Fruit fly (Drosophila melanogaster) whole organism, embryonic: ENCODE results near the gene CG14454.

ENCODE experiments used
- Ada2b ChIP-seq: fragments of 200-800 bp; sonication (Bioruptor generic); IDR thresholded peaks from 2 replicates; pipeline ENCODE4 v1.3.6; 2022; ENCODE audit warnings: missing biosample characterization, missing genetic modification characterization
- BtbVII ChIP-seq: fragments of 200-800 bp; sonication (Bioruptor generic); optimal IDR thresholded peaks from 3 replicates; lab custom pipeline; 2017; ENCODE audit warnings: missing biosample characterization, mild to moderate bottlenecking, missing genetic modification characterization
- CG10267 ChIP-seq: fragments of 200-800 bp; sonication (Bioruptor generic); optimal IDR thresholded peaks from 2 replicates; lab custom pipeline; 2018; ENCODE audit warnings: missing biosample characterization, mild to moderate bottlenecking, missing genetic modification characterization, moderate library complexity
- CG10543 ChIP-seq: fragments of 200-800 bp; sonication (Bioruptor generic); optimal IDR thresholded peaks from 3 replicates; lab custom pipeline; 2017; ENCODE audit warnings: missing biosample characterization, mild to moderate bottlenecking, missing genetic modification characterization, moderate library complexity
- CG11085 ChIP-seq: fragments of 200-800 bp; sonication (Bioruptor generic); IDR thresholded peaks from 2 replicates; pipeline ENCODE4 v1.3.6; 2022; ENCODE audit warnings: missing biosample characterization, missing genetic modification characterization
- CG11696 ChIP-seq: fragments of 200-800 bp; sonication (Bioruptor generic); IDR thresholded peaks from 2 replicates; pipeline ENCODE4 v1.3.6; 2022; ENCODE audit warnings: missing biosample characterization, missing genetic modification characterization
- CG1233 ChIP-seq: fragments of 200-800 bp; sonication (Bioruptor generic); optimal IDR thresholded peaks from 4 replicates; lab custom pipeline; 2018; ENCODE audit warnings: missing biosample characterization, mild to moderate bottlenecking, missing genetic modification characterization
- CG12659 ChIP-seq: fragments of 200-800 bp; sonication (Bioruptor generic); optimal IDR thresholded peaks from 3 replicates; lab custom pipeline; 2017; ENCODE audit warnings: mild to moderate bottlenecking, missing biosample characterization, missing genetic modification reagents, missing genetic modification characterization
- CG14710 ChIP-seq: fragments of 200-800 bp; sonication (Bioruptor generic); optimal IDR thresholded peaks from 3 replicates; lab custom pipeline; 2019; ENCODE audit warnings: missing biosample characterization, mild to moderate bottlenecking, missing genetic modification characterization, moderate library complexity
- CG16779 ChIP-seq: fragments of 200-800 bp; sonication (Bioruptor generic); IDR thresholded peaks from 2 replicates; pipeline ENCODE4 v1.3.6; 2022; ENCODE audit warnings: missing biosample characterization, missing genetic modification characterization
- CG17829 ChIP-seq: fragments of 200-800 bp; optimal IDR thresholded peaks from 2 replicates; lab custom pipeline; 2019; ENCODE audit warnings: missing biosample characterization, mild to moderate bottlenecking, missing genetic modification characterization, moderate library complexity
- CG18011 ChIP-seq: fragments of 200-800 bp; sonication (Bioruptor generic); optimal IDR thresholded peaks from 2 replicates; lab custom pipeline; 2017; ENCODE audit warnings: missing biosample characterization, missing genetic modification characterization, mild to moderate bottlenecking, moderate library complexity, missing genotype
- CG1832 ChIP-seq: fragments of 200-800 bp; sonication (Bioruptor generic); optimal IDR thresholded peaks from 2 replicates; lab custom pipeline; 2017; ENCODE audit warnings: missing biosample characterization, mild to moderate bottlenecking, missing genetic modification characterization, inconsistent platforms
- CG18599 ChIP-seq: fragments of 200-800 bp; sonication (Bioruptor generic); optimal IDR thresholded peaks from 3 replicates; lab custom pipeline; 2017; ENCODE audit warnings: missing biosample characterization, missing genetic modification characterization, mild to moderate bottlenecking, moderate library complexity, missing genetic modification reagents
- CG2120 ChIP-seq: fragments of 200-800 bp; sonication (Bioruptor generic); optimal IDR thresholded peaks from 3 replicates; lab custom pipeline; 2016; ENCODE audit warnings: missing biosample characterization, missing genetic modification characterization
- CG2712 ChIP-seq: fragments of 200-800 bp; optimal IDR thresholded peaks from 3 replicates; lab custom pipeline; 2019; ENCODE audit warnings: missing biosample characterization, mild to moderate bottlenecking, missing genetic modification characterization, moderate library complexity
- CG2889 ChIP-seq: fragments of 200-800 bp; sonication (Bioruptor generic); IDR thresholded peaks from 3 replicates; pipeline ENCODE4 v1.3.6; 2022; ENCODE audit warnings: missing biosample characterization, missing genetic modification characterization
- CG42726 ChIP-seq: fragments of 200-800 bp; sonication (Bioruptor generic); IDR thresholded peaks from 2 replicates; pipeline ENCODE4 v1.3.6; 2022; ENCODE audit warnings: missing biosample characterization, missing genetic modification characterization; ENCODE audit not compliant: partially characterized antibody
- CG4424 ChIP-seq: fragments of 200-800 bp; sonication (Bioruptor generic); optimal IDR thresholded peaks from 3 replicates; lab custom pipeline; 2016; ENCODE audit warnings: missing biosample characterization, missing genetic modification characterization
- CG7357 ChIP-seq: fragments of 200-800 bp; sonication (Bioruptor generic); IDR thresholded peaks from 3 replicates; pipeline ENCODE4 v1.3.6; 2022; ENCODE audit warnings: missing biosample characterization, missing genetic modification characterization
- CG8388 ChIP-seq: fragments of 200-800 bp; sonication (Bioruptor generic); optimal IDR thresholded peaks from 2 replicates; lab custom pipeline; 2019; ENCODE audit warnings: missing biosample characterization, mild to moderate bottlenecking, missing genetic modification characterization, moderate library complexity
- CG9876 ChIP-seq: fragments of 200-800 bp; sonication (Bioruptor generic); optimal IDR thresholded peaks from 2 replicates; lab custom pipeline; 2016; ENCODE audit warnings: missing biosample characterization, missing genetic modification characterization
- D19B ChIP-seq: fragments of 200-800 bp; sonication (Bioruptor generic); optimal IDR thresholded peaks from 2 replicates; lab custom pipeline; 2017; ENCODE audit warnings: missing biosample characterization, mild to moderate bottlenecking, missing genetic modification characterization
- Deaf1 ChIP-seq: fragments of 200-800 bp; optimal IDR thresholded peaks from 3 replicates; lab custom pipeline; 2019; ENCODE audit warnings: missing biosample characterization, mild to moderate bottlenecking, missing genetic modification characterization, moderate library complexity
- Dll ChIP-seq: fragments of 200-800 bp; sonication (Bioruptor generic); IDR thresholded peaks from 4 replicates; pipeline ENCODE4 v1.3.6; 2022; ENCODE audit warnings: missing biosample characterization, missing genetic modification characterization; ENCODE audit not compliant: partially characterized antibody
- E2f2 ChIP-seq: fragments of 200-800 bp; sonication (Bioruptor generic); IDR thresholded peaks from 2 replicates; pipeline ENCODE4 v1.3.6; 2022; ENCODE audit warnings: missing biosample characterization, missing genetic modification characterization
- Ets65A ChIP-seq: fragments of 200-800 bp; sonication (Bioruptor generic); peaks from one replicate; lab custom pipeline; 2016; ENCODE audit warnings: missing biosample characterization, missing genetic modification characterization
- Ets97D ChIP-seq: fragments of 200-800 bp; sonication (Bioruptor generic); optimal IDR thresholded peaks from 3 replicates; lab custom pipeline; 2016; ENCODE audit warnings: missing biosample characterization, missing genetic modification characterization
- Fer3 ChIP-seq: fragments of 200-800 bp; sonication (Bioruptor generic); optimal IDR thresholded peaks from 2 replicates; lab custom pipeline; 2018; ENCODE audit warnings: missing biosample characterization, mild to moderate bottlenecking, missing genetic modification characterization, moderate library complexity
- Hr3 ChIP-seq: fragments of 200-800 bp; sonication (Bioruptor generic); optimal IDR thresholded peaks from 3 replicates; lab custom pipeline; 2016; ENCODE audit warnings: missing biosample characterization, missing genetic modification characterization
- Six4 ChIP-seq: fragments of 200-800 bp; sonication (Bioruptor generic); optimal IDR thresholded peaks from 2 replicates; lab custom pipeline; 2016; ENCODE audit warnings: missing biosample characterization, missing genetic modification characterization
- ac ChIP-seq: fragments of 200-800 bp; sonication (Bioruptor generic); optimal IDR thresholded peaks from 3 replicates; lab custom pipeline; 2017; ENCODE audit warnings: missing biosample characterization, mild to moderate bottlenecking, missing genetic modification characterization
- dati ChIP-seq: fragments of 200-800 bp; sonication (Bioruptor generic); IDR thresholded peaks from 2 replicates; pipeline ENCODE4 v1.3.6; 2022; ENCODE audit warnings: missing biosample characterization, missing genetic modification characterization
- dm ChIP-seq: fragments of 200-800 bp; sonication (Bioruptor generic); optimal IDR thresholded peaks from 3 replicates; lab custom pipeline; 2016; ENCODE audit warnings: missing biosample characterization, missing genetic modification characterization
- esg ChIP-seq: fragments of 200-800 bp; sonication (Bioruptor generic); conservative IDR thresholded peaks from 2 replicates; pipeline ENCODE4 v1.3.6; 2022; ENCODE audit warnings: missing biosample characterization, missing genetic modification characterization
- ewg ChIP-seq: fragments of 200-800 bp; sonication (Bioruptor generic); optimal IDR thresholded peaks from 3 replicates; lab custom pipeline; 2017; ENCODE audit warnings: mild to moderate bottlenecking, missing biosample characterization, missing genetic modification reagents, missing genetic modification characterization
- ken ChIP-seq: fragments of 200-800 bp; sonication (Bioruptor generic); IDR thresholded peaks from 3 replicates; pipeline ENCODE4 v1.3.6; 2022; ENCODE audit warnings: missing biosample characterization, missing genetic modification characterization
- knrl ChIP-seq: fragments of 200-800 bp; sonication (Bioruptor generic); IDR thresholded peaks from 3 replicates; pipeline ENCODE4 v1.3.6; 2022; ENCODE audit warnings: missing biosample characterization, missing genetic modification characterization; ENCODE audit not compliant: partially characterized antibody
- lab ChIP-seq: fragments of 200-800 bp; sonication (Bioruptor generic); optimal IDR thresholded peaks from 3 replicates; lab custom pipeline; 2017; ENCODE audit warnings: missing biosample characterization, missing genetic modification characterization, mild to moderate bottlenecking, moderate library complexity, missing genetic modification reagents
- run ChIP-seq: fragments of 200-800 bp; sonication (Bioruptor generic); optimal IDR thresholded peaks from 3 replicates; lab custom pipeline; 2018; ENCODE audit warnings: missing biosample characterization, mild to moderate bottlenecking, missing genetic modification characterization
- salm ChIP-seq: fragments of 200-800 bp; sonication (Bioruptor generic); optimal IDR thresholded peaks from 2 replicates; lab custom pipeline; 2018; ENCODE audit warnings: missing biosample characterization, mild to moderate bottlenecking, missing genetic modification characterization
- sc ChIP-seq, 3 experiments: fragments of >200 bp in 2 of 3; fragments of 200-800 bp in 1 of 3; sonication (Bioruptor generic) in 1 of 3; optimal IDR thresholded peaks; 2 replicates in 2 of 3; 3 replicates in 1 of 3; lab custom pipeline; 2017; ENCODE audit warnings: mild to moderate bottlenecking in 1 of 3, missing biosample characterization in 1 of 3, missing genetic modification characterization in 1 of 3, missing genetic modification reagents in 1 of 3
- scrt ChIP-seq: fragments of 200-800 bp; sonication (Bioruptor generic); optimal IDR thresholded peaks from 2 replicates; lab custom pipeline; 2018; ENCODE audit warnings: missing biosample characterization, mild to moderate bottlenecking, missing genetic modification characterization, moderate library complexity
- ssp ChIP-seq: fragments of 200-800 bp; sonication (Bioruptor generic); IDR thresholded peaks from 2 replicates; pipeline ENCODE4 v1.3.6; 2022; ENCODE audit warnings: missing biosample characterization, missing genetic modification characterization
- stwl ChIP-seq: fragments of 200-800 bp; sonication (Bioruptor generic); optimal IDR thresholded peaks from 3 replicates; lab custom pipeline; 2018; ENCODE audit warnings: missing biosample characterization, mild to moderate bottlenecking, missing genetic modification characterization, moderate library complexity
- tin ChIP-seq: fragments of 200-800 bp; sonication (Bioruptor generic); optimal IDR thresholded peaks from 3 replicates; lab custom pipeline; 2016; ENCODE audit warnings: missing biosample characterization, missing genetic modification characterization
- tll ChIP-seq, 2 experiments: fragments of 200-800 bp in 1 of 2; fragments of >200 bp in 1 of 2; sonication (Bioruptor generic) in 1 of 2; optimal IDR thresholded peaks; 2 replicates each; lab custom pipeline; 2017 to 2019; ENCODE audit warnings: missing biosample characterization in 2 of 2, missing genetic modification characterization in 2 of 2, mild to moderate bottlenecking in 1 of 2, moderate library complexity in 1 of 2
- unc-4 ChIP-seq: fragments of 200-800 bp; sonication (Bioruptor generic); IDR thresholded peaks from 2 replicates; pipeline ENCODE4 v1.3.6; 2022; ENCODE audit warnings: missing biosample characterization, missing genetic modification characterization; ENCODE audit not compliant: partially characterized antibody
- z ChIP-seq: fragments of 200-800 bp; sonication (Bioruptor generic); IDR thresholded peaks from 3 replicates; pipeline ENCODE4 v1.3.6; 2022; ENCODE audit warnings: missing biosample characterization, missing genetic modification characterization

CG14454 gene

DNA sequence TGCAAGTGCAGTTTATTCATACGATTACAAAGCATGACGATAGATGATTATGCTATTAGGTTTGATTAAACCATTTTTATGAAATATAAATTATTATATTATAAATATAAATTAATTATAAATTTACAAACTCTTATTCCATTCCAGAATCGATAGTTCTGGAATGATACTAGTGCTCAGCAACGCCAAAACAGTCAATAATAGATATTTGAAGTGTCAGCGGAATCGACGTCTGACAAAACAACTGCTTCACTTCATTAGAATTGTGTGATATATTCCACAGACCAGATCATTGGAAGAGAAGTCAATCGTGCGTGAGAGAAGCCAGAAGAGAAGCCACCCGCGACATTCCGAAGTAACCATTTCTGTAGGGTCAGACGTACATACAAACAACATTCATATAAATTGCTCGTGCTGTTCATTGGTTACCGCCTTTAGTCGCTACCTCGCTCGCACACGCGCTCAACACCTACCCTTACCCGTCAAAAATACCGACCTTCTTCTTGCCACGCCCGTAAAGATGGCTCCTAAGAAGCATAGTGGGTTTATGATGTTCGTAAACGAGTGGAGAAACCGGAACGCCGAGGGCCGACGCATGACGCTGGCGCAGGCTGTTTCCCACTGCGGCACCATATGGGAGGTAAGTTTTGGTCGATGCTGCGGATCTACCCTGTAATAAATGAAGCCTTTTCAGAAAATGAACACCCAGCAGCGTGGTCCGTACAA lies 31.9 kb upstream of the CG14454 start (continued):
- peak; percentile 13 for TF ChIP-seq ewg (GFP tag; lab: Kevin White, UChicago)
- no peak for TF ChIP-seq esg
- TF ChIP-seq CG17829 (tag; lab: Kevin White, UChicago) = no peak
- TF ChIP-seq CG1832 = peak; percentile 30
- peak; percentile 1 for TF ChIP-seq CG2712 (tag; lab: Kevin White, UChicago)
- no peak for TF ChIP-seq CG12659 (GFP tag; lab: Kevin White, UChicago)
- no peak for TF ChIP-seq CG18599
- TF ChIP-seq Ada2b (GFP tag; lab: Robert Waterston, UW) = no peak
- peak; percentile 62 for TF ChIP-seq D19B (GFP tag; lab: Kevin White, UChicago)
- no peak for TF ChIP-seq CG16779 (GFP tag; lab: Robert Waterston, UW)
- no peak for TF ChIP-seq Ets97D (GFP tag; lab: Kevin White, UChicago)
- peak; percentile 33; the same call in 1 of the 3 replicates for TF ChIP-seq CG7357
- TF ChIP-seq CG10543 (GFP tag; lab: Kevin White, UChicago) = no peak
- no peak for TF ChIP-seq Hr3
- TF ChIP-seq dm (GFP tag; lab: Kevin White, UChicago) = no peak
- TF ChIP-seq CG11696 = no peak
- peak; percentile 76 for TF ChIP-seq Deaf1 (tag; lab: Kevin White, UChicago)
- no peak for TF ChIP-seq CG4424 (GFP tag; lab: Kevin White, UChicago)
- TF ChIP-seq run (tag; lab: Kevin White, UChicago) = no peak
- peak; percentile 38 for TF ChIP-seq ssp (GFP tag; lab: Robert Waterston, UW)
- TF ChIP-seq tll (GFP tag; optimal IDR thresholded peaks at IDR 0.05; lab: Kevin White, UChicago) = peak in 1 of 2 experiments; percentile 59
- TF ChIP-seq CG1233 = no peak
- no peak for TF ChIP-seq CG14710 (tag; lab: Kevin White, UChicago)
- no peak for TF ChIP-seq ken (GFP tag; lab: Robert Waterston, UW)
- TF ChIP-seq CG18011 = no peak
- TF ChIP-seq BtbVII = no peak
- no peak for TF ChIP-seq ac (GFP tag; lab: Kevin White, UChicago)
- TF ChIP-seq CG42726 = no peak
- no peak for TF ChIP-seq scrt (GFP tag; lab: Kevin White, UChicago)
- TF ChIP-seq CG8388 (GFP tag; lab: Kevin White, UChicago) = no peak
- peak; percentile 59 for TF ChIP-seq stwl (tag; lab: Kevin White, UChicago)
- no peak for TF ChIP-seq sc (optimal IDR thresholded peaks at IDR 0.05; lab: Kevin White, UChicago)
- no peak for TF ChIP-seq sc (GFP tag; optimal IDR thresholded peaks at IDR 0.05; lab: Kevin White, UChicago)
- no peak for TF ChIP-seq CG2889 (GFP tag; lab: Robert Waterston, UW)
- TF ChIP-seq knrl = no peak
- no peak for TF ChIP-seq dati (GFP tag; lab: Robert Waterston, UW)
- TF ChIP-seq Fer3 = no peak
- TF ChIP-seq tin = no peak
- TF ChIP-seq unc-4 (GFP tag; lab: Robert Waterston, UW) = no peak
- TF ChIP-seq Ets65A (GFP tag; lab: Kevin White, UChicago) = no peak
- TF ChIP-seq salm (tag; lab: Kevin White, UChicago) = no peak
- peak; percentile 58 for TF ChIP-seq CG10267 (tag; lab: Kevin White, UChicago)
- no peak for TF ChIP-seq CG2120
- TF ChIP-seq E2f2 (GFP tag; lab: Robert Waterston, UW) = no peak
- TF ChIP-seq CG11085 (GFP tag; lab: Robert Waterston, UW) = no peak
- TF ChIP-seq Six4 (GFP tag; lab: Kevin White, UChicago) = no peak
- TF ChIP-seq z (GFP tag; lab: Robert Waterston, UW) = no peak
- TF ChIP-seq lab (GFP tag; lab: Kevin White, UChicago) = no peak
- TF ChIP-seq CG9876 (GFP tag; lab: Kevin White, UChicago) = no peak
- TF ChIP-seq Dll (GFP tag; lab: Robert Waterston, UW) = 0 out of 4 replicates have a peak, but pooled peaks have one; percentile 27
